Worm (Caenorhabditis elegans) whole organism, early embryonic: Measurements from ENCODE around the gene hch-1.

Experiments
- B0310.2 ChIP-seq: sonication (generic microtip); optimal IDR thresholded peaks from 2 replicates; lab custom pipeline; 2016; ENCODE audit warnings: mild to moderate bottlenecking, missing genetic modification characterization, missing compliant biosample characterization
- F13C5.2 ChIP-seq: sonication (generic microtip); optimal IDR thresholded peaks from 2 replicates; lab custom pipeline; 2017; ENCODE audit warnings: mild to moderate bottlenecking, missing genetic modification characterization, inconsistent platforms, missing compliant biosample characterization
- aly-1 ChIP-seq: sonication (generic microtip); optimal IDR thresholded peaks from 2 replicates; lab custom pipeline; 2016; ENCODE audit warnings: missing genetic modification characterization, missing compliant biosample characterization
- ama-1 ChIP-seq: fragments of 150-350 bp; optimal IDR thresholded peaks from 2 replicates; lab custom pipeline; 2014
- ceh-13 ChIP-seq: fragments of 200-800 bp; sonication (Bioruptor generic); optimal IDR thresholded peaks from 2 replicates; lab custom pipeline; 2018; ENCODE audit warnings: mild to moderate bottlenecking, missing genetic modification characterization, missing compliant biosample characterization
- ceh-36 ChIP-seq: sonication (generic microtip); optimal IDR thresholded peaks from 2 replicates; lab custom pipeline; 2016; ENCODE audit warnings: missing genetic modification characterization, inconsistent platforms, missing compliant biosample characterization
- ets-7 ChIP-seq: sonication (generic microtip); optimal IDR thresholded peaks from 2 replicates; lab custom pipeline; 2016; ENCODE audit warnings: missing genotype, missing genetic modification characterization, missing compliant biosample characterization
- flt-1 ChIP-seq: fragments of 200-800 bp; sonication (Bioruptor generic); IDR thresholded peaks from 2 replicates; pipeline ENCODE4 v1.3.6; 2022; ENCODE audit warnings: missing genetic modification characterization, missing compliant biosample characterization
- hmbx-1 ChIP-seq: sonication (generic microtip); optimal IDR thresholded peaks from 2 replicates; lab custom pipeline; 2016; ENCODE audit warnings: mild to moderate bottlenecking, missing genetic modification characterization, missing compliant biosample characterization
- hmg-4 ChIP-seq: fragments of 200-800 bp; sonication (Bioruptor generic); optimal IDR thresholded peaks from 2 replicates; lab custom pipeline; 2018; ENCODE audit warnings: mild to moderate bottlenecking, missing genetic modification characterization, missing compliant biosample characterization
- hnd-1 ChIP-seq: sonication (generic microtip); optimal IDR thresholded peaks from 2 replicates; lab custom pipeline; 2016; ENCODE audit warnings: missing genetic modification characterization, missing compliant biosample characterization
- pes-1 ChIP-seq: fragments of 200-800 bp; sonication (Bioruptor generic); IDR thresholded peaks from 2 replicates; pipeline ENCODE4 v1.3.6; 2022; ENCODE audit warnings: missing genetic modification reagents, missing genetic modification characterization, missing compliant biosample characterization
- scrt-1 ChIP-seq: fragments of 200-800 bp; sonication (Bioruptor generic); IDR thresholded peaks from 2 replicates; pipeline ENCODE4 v1.3.6; 2022; ENCODE audit warnings: missing genetic modification characterization, missing compliant biosample characterization
- sea-1 ChIP-seq: fragments of 200-800 bp; sonication (Bioruptor generic); conservative IDR thresholded peaks from 2 replicates; pipeline ENCODE4 v1.3.6; 2022; ENCODE audit warnings: missing genetic modification characterization, missing compliant biosample characterization
- tbx-11 ChIP-seq: fragments of 200-800 bp; sonication (Bioruptor generic); IDR thresholded peaks from 2 replicates; pipeline ENCODE4 v1.3.6; 2022; ENCODE audit warnings: missing genetic modification characterization, missing compliant biosample characterization
- tbx-37 ChIP-seq: fragments of 200-800 bp; sonication (Bioruptor generic); conservative IDR thresholded peaks from 2 replicates; pipeline ENCODE4 v1.3.6; 2022; ENCODE audit warnings: missing genetic modification reagents, missing genetic modification characterization, missing compliant biosample characterization
- tra-4 ChIP-seq: sonication (generic microtip); optimal IDR thresholded peaks from 2 replicates; lab custom pipeline; 2017; ENCODE audit warnings: missing genetic modification characterization, missing compliant biosample characterization

hch-1 gene

DNA sequence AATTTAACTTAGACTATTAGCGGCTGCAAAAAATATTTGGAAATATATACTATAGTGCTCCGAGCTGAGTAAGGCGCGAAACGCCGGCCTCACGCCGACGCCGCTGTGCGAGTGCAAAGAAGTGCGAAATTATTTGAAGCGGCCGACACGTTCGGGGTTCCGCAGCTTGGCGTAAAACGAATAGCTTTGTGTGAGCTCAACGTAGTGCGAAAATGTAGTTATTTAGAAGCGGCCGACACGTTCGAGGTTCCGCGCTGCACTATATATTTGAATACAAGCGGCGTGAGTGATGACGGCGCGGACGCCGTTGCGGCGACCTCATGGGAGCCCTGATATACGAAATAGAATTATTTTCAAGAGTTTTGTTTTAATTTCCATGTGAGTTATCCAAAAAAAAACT lies 37.9 kb downstream of the hch-1 start:
- TF ChIP-seq ceh-13 (GFP tag; lab: Kevin White, UChicago) (no peak), tra-4 (tag; lab: Kevin White, UChicago) (no peak), tbx-11 (GFP tag; lab: Robert Waterston, UW) (no peak), ama-1 (lab: Kevin White, UChicago) (no peak), ets-7 (no peak), sea-1 (GFP tag; lab: Robert Waterston, UW) (no peak), aly-1 (tag; lab: Kevin White, UChicago) (no peak), hnd-1 (tag; lab: Kevin White, UChicago) (no peak), ceh-36 (tag; lab: Kevin White, UChicago) (no peak), scrt-1 (GFP tag; lab: Robert Waterston, UW) (no peak), B0310.2 (no peak), tbx-37 (no peak), flt-1 (GFP tag; lab: Robert Waterston, UW) (no peak)

- TF ChIP-seq B0310.2 (no peak), sea-1 (GFP tag; lab: Robert Waterston, UW) (no peak), ama-1 (lab: Kevin White, UChicago) (no peak), pes-1 (GFP tag; lab: Robert Waterston, UW) (no peak), tbx-11 (GFP tag; lab: Robert Waterston, UW) (no peak), ceh-13 (GFP tag; lab: Kevin White, UChicago) (no peak), hmbx-1 (no peak), hnd-1 (tag; lab: Kevin White, UChicago) (no peak), tra-4 (tag; lab: Kevin White, UChicago) (no peak), scrt-1 (GFP tag; lab: Robert Waterston, UW) (no peak), ets-7 (no peak)
Measured at ce11 chrX:14659454-14659853, 40.3 kb downstream of the hch-1 start.

DNA sequence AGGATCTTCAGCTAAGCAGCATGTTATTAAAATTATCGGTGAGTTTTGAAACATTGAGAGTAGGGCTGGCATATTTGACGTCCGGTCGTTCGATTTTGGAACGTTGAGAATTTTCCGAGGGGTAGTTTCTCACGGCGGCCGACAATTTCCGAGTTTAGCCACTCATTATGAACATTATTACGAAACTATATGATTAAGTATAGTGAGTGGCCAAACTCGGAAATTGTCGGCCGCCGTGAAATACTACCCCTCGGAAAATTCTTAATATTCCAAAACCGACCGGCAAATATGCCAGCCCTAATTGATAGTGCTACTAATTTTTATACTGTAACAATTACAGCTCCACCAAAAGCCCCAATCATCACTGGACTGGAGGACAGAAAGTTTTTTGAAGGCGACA lies 42.3 kb downstream of the hch-1 start:
- no peak for TF ChIP-seq hnd-1 (tag; lab: Kevin White, UChicago)
- TF ChIP-seq tbx-37: no peak
- TF ChIP-seq scrt-1 (GFP tag; lab: Robert Waterston, UW): no peak
- TF ChIP-seq ets-7: no peak
- no peak for TF ChIP-seq ceh-36 (tag; lab: Kevin White, UChicago)
- no peak for TF ChIP-seq ceh-13 (GFP tag; lab: Kevin White, UChicago)
- TF ChIP-seq sea-1 (GFP tag; lab: Robert Waterston, UW): no peak
- TF ChIP-seq F13C5.2 (tag; lab: Kevin White, UChicago): no peak
- no peak for TF ChIP-seq flt-1 (GFP tag; lab: Robert Waterston, UW)
- no peak for TF ChIP-seq ama-1 (lab: Kevin White, UChicago)
- TF ChIP-seq hmbx-1: no peak
- TF ChIP-seq hmg-4 (GFP tag; lab: Kevin White, UChicago): no peak
- no peak for TF ChIP-seq aly-1 (tag; lab: Kevin White, UChicago)
- no peak for TF ChIP-seq pes-1 (GFP tag; lab: Robert Waterston, UW)
- no peak for TF ChIP-seq tra-4 (tag; lab: Kevin White, UChicago)
- TF ChIP-seq B0310.2: no peak
- no peak for TF ChIP-seq tbx-11 (GFP tag; lab: Robert Waterston, UW)

ce11 chrX:14654668-14655067 lies 45.1 kb downstream of the hch-1 start, which contains the start of gene syg-2:
Gene syg-2, plus strand, starts transcription at chrX:14654968.
- TF ChIP-seq tra-4 (tag; lab: Kevin White, UChicago) (no peak), hmg-4 (GFP tag; lab: Kevin White, UChicago) (no peak), tbx-11 (GFP tag; lab: Robert Waterston, UW) (no peak), hnd-1 (tag; lab: Kevin White, UChicago) (no peak), scrt-1 (GFP tag; lab: Robert Waterston, UW) (no peak), B0310.2 (no peak), F13C5.2 (tag; lab: Kevin White, UChicago) (no peak), tbx-37 (no peak), flt-1 (GFP tag; lab: Robert Waterston, UW) (no peak), ceh-36 (tag; lab: Kevin White, UChicago) (no peak)

DNA sequence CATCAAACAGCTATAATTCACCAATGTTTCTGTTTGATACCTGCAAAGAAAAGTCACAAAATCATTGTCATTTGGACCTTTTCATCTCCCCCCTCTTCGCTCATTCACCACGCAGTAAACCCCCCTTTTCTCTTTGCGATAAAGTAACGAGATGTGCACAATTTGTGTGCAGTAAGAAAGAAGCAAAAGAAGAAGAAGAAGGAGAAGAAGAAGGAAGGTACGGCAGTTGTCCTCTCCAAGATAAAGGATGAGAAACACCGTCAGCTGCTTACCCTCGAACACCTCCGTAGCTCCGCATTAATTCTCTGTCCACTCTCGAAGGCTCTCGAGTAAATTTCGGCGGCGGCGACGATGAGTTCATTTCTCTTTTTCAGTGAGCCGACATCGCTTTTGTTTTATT lies 46.3 kb downstream of the hch-1 start:
- TF ChIP-seq F13C5.2 (tag; lab: Kevin White, UChicago) (no peak), hmg-4 (GFP tag; lab: Kevin White, UChicago) (peak; percentile 26)

DNA sequence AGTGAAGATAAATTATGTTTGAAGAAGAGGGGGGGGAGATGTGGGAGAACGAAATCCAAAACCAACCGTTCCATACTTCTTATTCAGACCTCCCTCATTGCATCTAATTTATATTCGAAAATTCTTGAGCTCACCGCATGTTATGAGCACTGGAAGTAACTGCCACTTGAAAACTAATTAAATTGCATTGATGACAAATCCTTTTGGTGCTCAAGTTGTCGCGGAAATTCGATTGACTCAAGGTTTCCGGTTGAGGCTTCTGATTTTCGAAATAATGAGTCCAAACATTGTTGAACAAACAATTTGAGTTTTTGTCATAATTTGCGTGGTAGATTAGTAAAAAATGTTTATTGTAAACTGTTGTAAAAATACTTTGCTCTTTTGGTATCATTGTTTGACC lies 47.7 kb downstream of the hch-1 start:
- TF ChIP-seq ceh-13 (GFP tag; lab: Kevin White, UChicago) (no peak), ets-7 (no peak), F13C5.2 (tag; lab: Kevin White, UChicago) (no peak), tbx-11 (GFP tag; lab: Robert Waterston, UW) (no peak)

- TF ChIP-seq hmg-4 (GFP tag; lab: Kevin White, UChicago): no peak
- no peak for TF ChIP-seq sea-1 (GFP tag; lab: Robert Waterston, UW)
- no peak for TF ChIP-seq ceh-13 (GFP tag; lab: Kevin White, UChicago)
- no peak for TF ChIP-seq ama-1 (lab: Kevin White, UChicago)
- TF ChIP-seq tbx-11 (GFP tag; lab: Robert Waterston, UW): no peak
Measured at ce11 chrX:14649224-14649623, 50.6 kb downstream of the hch-1 start.
